In genomic region chr3L:20473021-20473799, dm6 we compare ENCODE assay signal across 5 fruit fly cellular contexts.
TF ChIP-seq lines count a peak whose summit lies in the region.

Gene CG32428 (minus strand): TSS chr3L:20473723.
Gene CG5969 (plus strand): TSS chr3L:20473783.

- no peak for TF ChIP-seq CTCF in whole organism, embryonic (GFP tag; optimal IDR thresholded peaks at IDR 0.05; lab: Kevin White, UChicago)

TF ChIP-seq in whole organism, adult, 20 proteins besides CTCF, POLR2A, EP300 and RAD21 (continues in another document):
- TF ChIP-seq Hr96 (GFP tag; optimal IDR thresholded peaks at IDR 0.05; lab: Kevin White, UChicago) (no peak), Clk (GFP tag; optimal IDR thresholded peaks at IDR 0.05; lab: Kevin White, UChicago) (no peak), CG14711 (tag; optimal IDR thresholded peaks at IDR 0.05; lab: Kevin White, UChicago) (peak; percentile 60), CG1620 (GFP tag; optimal IDR thresholded peaks at IDR 0.05; lab: Kevin White, UChicago) (no peak), CG11617 (GFP tag; optimal IDR thresholded peaks at IDR 0.05; lab: Kevin White, UChicago) (peak; percentile 40), tj (GFP tag; optimal IDR thresholded peaks at IDR 0.05; lab: Kevin White, UChicago) (peak; percentile 82), ovo (GFP tag; optimal IDR thresholded peaks at IDR 0.05; lab: Kevin White, UChicago) (no peak), CG12768 (GFP tag; optimal IDR thresholded peaks at IDR 0.05; lab: Kevin White, UChicago) (peak; percentile 78), Mnt (GFP tag; optimal IDR thresholded peaks at IDR 0.05; lab: Kevin White, UChicago) (peak; percentile 60), pad (GFP tag; optimal IDR thresholded peaks at IDR 0.05; lab: Kevin White, UChicago) (peak; percentile 47), bab1 (GFP tag; optimal IDR thresholded peaks at IDR 0.05; lab: Kevin White, UChicago) (no peak), CG5204 (GFP tag; optimal IDR thresholded peaks at IDR 0.05; lab: Kevin White, UChicago) (peak; percentile 11), CG33017 (tag; optimal IDR thresholded peaks at IDR 0.05; lab: Kevin White, UChicago) (peak; percentile 74), Crg-1 (GFP tag; optimal IDR thresholded peaks at IDR 0.05; lab: Kevin White, UChicago) (no peak), cic (GFP tag; optimal IDR thresholded peaks at IDR 0.05; lab: Kevin White, UChicago) (no peak), kay (GFP tag; lab: Kevin White, UChicago; ENCODE audit: borderline replicate concordance) (no peak), cnc (optimal IDR thresholded peaks at IDR 0.05; lab: Kevin White, UChicago) (no peak), toe (GFP tag; optimal IDR thresholded peaks at IDR 0.05; lab: Kevin White, UChicago) (peak; percentile 8)

TF ChIP-seq in whole organism, embryonic, 481 proteins besides CTCF, POLR2A, EP300 and RAD21 (continues in another document):
- TF ChIP-seq CG31365 (tag; optimal IDR thresholded peaks at IDR 0.05; lab: Kevin White, UChicago): no peak
- no peak for TF ChIP-seq CG2875 (GFP tag; optimal IDR thresholded peaks at IDR 0.05; lab: Kevin White, UChicago)
- TF ChIP-seq fd3F (GFP tag; optimal IDR thresholded peaks at IDR 0.05; lab: Kevin White, UChicago): peak; percentile 58
- TF ChIP-seq chm (GFP tag; IDR thresholded peaks at IDR 0.05; lab: Robert Waterston, UW): peak; percentile 46; the same call in 1 of the 2 replicates
- no peak; the same call in 1 of the 2 replicates for TF ChIP-seq CG13287 (GFP tag; IDR thresholded peaks at IDR 0.05; lab: Robert Waterston, UW; ENCODE audit: partially characterized antibody)
- no peak for TF ChIP-seq luna (GFP tag; optimal IDR thresholded peaks at IDR 0.05; lab: Kevin White, UChicago)
- no peak for TF ChIP-seq CG10654 (GFP tag; optimal IDR thresholded peaks at IDR 0.05; lab: Kevin White, UChicago)
- TF ChIP-seq CG13894 (tag; optimal IDR thresholded peaks at IDR 0.05; lab: Kevin White, UChicago): peak; percentile 53
- TF ChIP-seq CG4617 (GFP tag; optimal IDR thresholded peaks at IDR 0.05; lab: Kevin White, UChicago; ENCODE audit: borderline replicate concordance): no peak
- no peak for TF ChIP-seq CG2202 (tag; optimal IDR thresholded peaks at IDR 0.05; lab: Kevin White, UChicago)
- TF ChIP-seq CG8359 (GFP tag; optimal IDR thresholded peaks at IDR 0.05; lab: Kevin White, UChicago; ENCODE audit: borderline replicate concordance): no peak
- peak; percentile 52 for TF ChIP-seq esg (GFP tag; conservative IDR thresholded peaks at IDR 0.05; lab: Robert Waterston, UW)
- no peak for TF ChIP-seq bowl (GFP tag; IDR thresholded peaks at IDR 0.05; lab: Robert Waterston, UW)
- TF ChIP-seq Neu2 (GFP tag; optimal IDR thresholded peaks at IDR 0.05; lab: Kevin White, UChicago; ENCODE audit: borderline replicate concordance): no peak
- TF ChIP-seq hth (optimal IDR thresholded peaks at IDR 0.05; lab: Kevin White, UChicago): no peak
- no peak for TF ChIP-seq hbn (GFP tag; IDR thresholded peaks at IDR 0.05; lab: Robert Waterston, UW; ENCODE audit: partially characterized antibody)

TF ChIP-seq in whole organism, prepupa, 60 proteins besides CTCF, POLR2A, EP300 and RAD21 (continues in another document):
- TF ChIP-seq CG11902 (GFP tag; optimal IDR thresholded peaks at IDR 0.05; lab: Kevin White, UChicago) (peak; percentile 58), CG10631 (GFP tag; optimal IDR thresholded peaks at IDR 0.05; lab: Kevin White, UChicago) (peak; percentile 79), acj6 (GFP tag; optimal IDR thresholded peaks at IDR 0.05; lab: Kevin White, UChicago) (peak; percentile 73), CG16779 (tag; optimal IDR thresholded peaks at IDR 0.05; lab: Kevin White, UChicago) (peak; percentile 42), Hr4 (GFP tag; optimal IDR thresholded peaks at IDR 0.05; lab: Kevin White, UChicago) (peak; percentile 62), ss (GFP tag; optimal IDR thresholded peaks at IDR 0.05; lab: Kevin White, UChicago) (peak; percentile 38 to 64), CG8119 (GFP tag; IDR thresholded peaks at IDR 0.05; lab: Robert Waterston, UW) (no peak; the same call in 2 of the 3 replicates), fkh (GFP tag; optimal IDR thresholded peaks at IDR 0.05; lab: Kevin White, UChicago) (peak; percentile 61), CG9139 (GFP tag; optimal IDR thresholded peaks at IDR 0.05; lab: Kevin White, UChicago) (no peak), CG6808 (GFP tag; optimal IDR thresholded peaks at IDR 0.05; lab: Kevin White, UChicago) (peak; percentile 48), CG31627 (GFP tag; optimal IDR thresholded peaks at IDR 0.05; lab: Kevin White, UChicago) (peak; percentile 47), Blimp-1 (GFP tag; optimal IDR thresholded peaks at IDR 0.05; lab: Kevin White, UChicago) (peak; percentile 46), dac (GFP tag; optimal IDR thresholded peaks at IDR 0.05; lab: Kevin White, UChicago) (peak; percentile 16), Hr38 (GFP tag; optimal IDR thresholded peaks at IDR 0.05; lab: Kevin White, UChicago) (no peak), Gug (GFP tag; IDR thresholded peaks at IDR 0.05; lab: Robert Waterston, UW) (peak; percentile 71), CG11294 (GFP tag; IDR thresholded peaks at IDR 0.05; lab: Robert Waterston, UW) (peak; percentile 53), CG11762 (GFP tag; optimal IDR thresholded peaks at IDR 0.05; lab: Kevin White, UChicago; ENCODE audit: insufficient read depth) (peak; percentile 41), esn (GFP tag; optimal IDR thresholded peaks at IDR 0.05; lab: Kevin White, UChicago) (peak; percentile 62), Eip75B (GFP tag; optimal IDR thresholded peaks at IDR 0.05; lab: Kevin White, UChicago) (peak; percentile 45)

TF ChIP-seq in whole organism, pupa, 21 proteins besides CTCF, POLR2A, EP300 and RAD21:
- TF ChIP-seq Pif1A (GFP tag; optimal IDR thresholded peaks at IDR 0.05; lab: Kevin White, UChicago) (peak; percentile 52), Snoo (tag; optimal IDR thresholded peaks at IDR 0.05; lab: Kevin White, UChicago) (peak; percentile 72), CG10348 (GFP tag; IDR thresholded peaks at IDR 0.05; lab: Robert Waterston, UW) (no peak), EcR (GFP tag; optimal IDR thresholded peaks at IDR 0.05; lab: Kevin White, UChicago) (no peak), CG14655 (GFP tag; optimal IDR thresholded peaks at IDR 0.05; lab: Kevin White, UChicago) (peak; percentile 77), CG8301 (tag; optimal IDR thresholded peaks at IDR 0.05; lab: Kevin White, UChicago) (peak; percentile 65), rn (GFP tag; IDR thresholded peaks at IDR 0.05; lab: Robert Waterston, UW) (peak; percentile 61), Pif1B (GFP tag; optimal IDR thresholded peaks at IDR 0.05; lab: Kevin White, UChicago) (peak; percentile 51), CG32121 (GFP tag; IDR thresholded peaks at IDR 0.05; lab: Robert Waterston, UW) (peak; percentile 80), CG15710 (tag; optimal IDR thresholded peaks at IDR 0.05; lab: Kevin White, UChicago) (peak; percentile 82), D1 (tag; optimal IDR thresholded peaks at IDR 0.05; lab: Kevin White, UChicago) (peak; percentile 18), CG8159 (tag; optimal IDR thresholded peaks at IDR 0.05; lab: Kevin White, UChicago) (peak; percentile 81), fd96Ca (GFP tag; IDR thresholded peaks at IDR 0.05; lab: Robert Waterston, UW) (peak; percentile 57; the same call in 2 of the 3 replicates), Ets98B (GFP tag; IDR thresholded peaks at IDR 0.05; lab: Robert Waterston, UW) (peak; percentile 67), CG34367 (tag; optimal IDR thresholded peaks at IDR 0.05; lab: Kevin White, UChicago) (peak; percentile 71), CG4496 (GFP tag; IDR thresholded peaks at IDR 0.05; lab: Robert Waterston, UW) (peak; percentile 88), CG17806 (tag; optimal IDR thresholded peaks at IDR 0.05; lab: Kevin White, UChicago) (peak; percentile 72), CG12605 (GFP tag; IDR thresholded peaks at IDR 0.05; lab: Robert Waterston, UW) (peak; percentile 64), CG9948 (tag; optimal IDR thresholded peaks at IDR 0.05; lab: Kevin White, UChicago) (peak; percentile 74), CG13204 (GFP tag; optimal IDR thresholded peaks at IDR 0.05; lab: Kevin White, UChicago) (no peak), gl (tag; optimal IDR thresholded peaks at IDR 0.05; lab: Kevin White, UChicago) (no peak)
TF ChIP-seq in whole organism, pupa: peak in this region for 17.

TF ChIP-seq in whole organism, wandering third instar larva, 38 proteins besides CTCF, POLR2A, EP300 and RAD21 (continues in another document):
- no peak for TF ChIP-seq sv (GFP tag; optimal IDR thresholded peaks at IDR 0.05; lab: Kevin White, UChicago)
- peak; percentile 57 for TF ChIP-seq brk (GFP tag; optimal IDR thresholded peaks at IDR 0.05; lab: Kevin White, UChicago)
- peak; percentile 66 for TF ChIP-seq Sp1 (GFP tag; optimal IDR thresholded peaks at IDR 0.05; lab: Kevin White, UChicago)
- no peak for TF ChIP-seq dl (GFP tag; optimal IDR thresholded peaks at IDR 0.05; lab: Kevin White, UChicago; ENCODE audit: insufficient read depth in 1 of 2, partially characterized antibody in 2 of 2)
- peak; percentile 18 for TF ChIP-seq OdsH (GFP tag; optimal IDR thresholded peaks at IDR 0.05; lab: Kevin White, UChicago)
- peak; percentile 71 for TF ChIP-seq h (GFP tag; optimal IDR thresholded peaks at IDR 0.05; lab: Kevin White, UChicago)
- TF ChIP-seq sage (GFP tag; optimal IDR thresholded peaks at IDR 0.05; lab: Kevin White, UChicago): peak; percentile 29
- no peak for TF ChIP-seq lola (GFP tag; optimal IDR thresholded peaks at IDR 0.05; lab: Kevin White, UChicago)
- TF ChIP-seq Hr78 (GFP tag; optimal IDR thresholded peaks at IDR 0.05; lab: Kevin White, UChicago): no peak
- no peak for TF ChIP-seq N (GFP tag; optimal IDR thresholded peaks at IDR 0.05; lab: Kevin White, UChicago)
- peak; percentile 32 for TF ChIP-seq GATAd (GFP tag; optimal IDR thresholded peaks at IDR 0.05; lab: Kevin White, UChicago)
- peak; percentile 49 for TF ChIP-seq rgr (GFP tag; optimal IDR thresholded peaks at IDR 0.05; lab: Kevin White, UChicago)
- no peak for TF ChIP-seq pan (optimal IDR thresholded peaks at IDR 0.05; lab: Kevin White, UChicago)
- peak; percentile 12 for TF ChIP-seq Jra (GFP tag; optimal IDR thresholded peaks at IDR 0.05; lab: Kevin White, UChicago)
- peak; percentile 13 for TF ChIP-seq ey (GFP tag; optimal IDR thresholded peaks at IDR 0.05; lab: Kevin White, UChicago)
- no peak for TF ChIP-seq dsf (GFP tag; optimal IDR thresholded peaks at IDR 0.05; lab: Kevin White, UChicago; ENCODE audit: borderline replicate concordance)
- TF ChIP-seq Myc (optimal IDR thresholded peaks at IDR 0.05; lab: Kevin White, UChicago): no peak
- peak; percentile 47 for TF ChIP-seq Hnf4 (GFP tag; optimal IDR thresholded peaks at IDR 0.05; lab: Kevin White, UChicago)
- TF ChIP-seq Rel (GFP tag; optimal IDR thresholded peaks at IDR 0.05; lab: Kevin White, UChicago): no peak
- TF ChIP-seq Rel (tag; optimal IDR thresholded peaks at IDR 0.05; lab: Kevin White, UChicago): peak; percentile 66
- TF ChIP-seq CG9705 (GFP tag; optimal IDR thresholded peaks at IDR 0.05; lab: Kevin White, UChicago): peak; percentile 39
- peak; percentile 33 for TF ChIP-seq woc (GFP tag; optimal IDR thresholded peaks at IDR 0.05; lab: Kevin White, UChicago)
- peak; percentile 69 for TF ChIP-seq tai (GFP tag; optimal IDR thresholded peaks at IDR 0.05; lab: Kevin White, UChicago)
- peak; percentile 38 for TF ChIP-seq Hr83 (GFP tag; optimal IDR thresholded peaks at IDR 0.05; lab: Kevin White, UChicago; ENCODE audit: poor library complexity, severe bottlenecking)
